Worm (Caenorhabditis elegans): Measurements from ENCODE around the gene hrpa-1.

Gene hrpa-1

ce11 chrIV:3338676-3339075, at the start of gene hrpa-1:
hrpa-1 (minus strand) TSS chrIV:3338867.
- peak; percentile 84 for TF ChIP-seq blmp-1 (tag; optimal IDR thresholded peaks at IDR 0.05)
- no peak for TF ChIP-seq nhr-76 (tag; optimal IDR thresholded peaks at IDR 0.05)
- no peak for TF ChIP-seq Y116A8C.19 (tag; optimal IDR thresholded peaks at IDR 0.05; ENCODE audit: borderline replicate concordance)
- no peak for TF ChIP-seq efl-3 (GFP tag; optimal IDR thresholded peaks at IDR 0.05)
- TF ChIP-seq swsn-7 (tag; optimal IDR thresholded peaks at IDR 0.05): peak; percentile 88
- TF ChIP-seq ceh-88 (GFP tag; IDR thresholded peaks at IDR 0.05): peak; percentile 54; the same call in 1 of the 2 replicates
- TF ChIP-seq nhr-47 (tag; optimal IDR thresholded peaks at IDR 0.05): peak; percentile 92
- peak; percentile 97 to 99 for TF ChIP-seq efl-1 (optimal IDR thresholded peaks at IDR 0.05)
- peak; percentile 96 to 99 for TF ChIP-seq efl-1 (GFP tag; optimal IDR thresholded peaks at IDR 0.05 in 1 of 2)
- TF ChIP-seq pax-3 (tag; optimal IDR thresholded peaks at IDR 0.05): peak; percentile 33
- TF ChIP-seq tlp-1 (tag; optimal IDR thresholded peaks at IDR 0.05): no peak
- peak; percentile 87 for TF ChIP-seq fkh-8 (tag; optimal IDR thresholded peaks at IDR 0.05)
- TF ChIP-seq pqm-1 (tag; optimal IDR thresholded peaks at IDR 0.05): no peak
- TF ChIP-seq dsc-1 (tag; optimal IDR thresholded peaks at IDR 0.05): peak; percentile 83
- peak; percentile 87 for TF ChIP-seq lin-14 (GFP tag; optimal IDR thresholded peaks at IDR 0.05)
- TF ChIP-seq nhr-20 (tag; optimal IDR thresholded peaks at IDR 0.05): peak; percentile 85
- TF ChIP-seq egl-13 (tag; optimal IDR thresholded peaks at IDR 0.05): peak; percentile 77
- peak; percentile 20 for TF ChIP-seq ceh-8 (GFP tag; optimal IDR thresholded peaks at IDR 0.05)
- peak; percentile 80 for TF ChIP-seq nhr-90 (tag; optimal IDR thresholded peaks at IDR 0.05; ENCODE audit: poor library complexity)
- TF ChIP-seq lsy-2 (tag; optimal IDR thresholded peaks at IDR 0.05): peak; percentile 94 to 97
- no peak for TF ChIP-seq ceh-63 (GFP tag; optimal IDR thresholded peaks at IDR 0.05)
- TF ChIP-seq nhr-84 (tag; optimal IDR thresholded peaks at IDR 0.05): no peak
- no peak for TF ChIP-seq hlh-4 (tag; optimal IDR thresholded peaks at IDR 0.05)
- TF ChIP-seq sup-37 (GFP tag; optimal IDR thresholded peaks at IDR 0.05): no peak
- peak; percentile 23 for TF ChIP-seq nhr-11 (tag; optimal IDR thresholded peaks at IDR 0.05)
- TF ChIP-seq hpl-2 (GFP tag; optimal IDR thresholded peaks at IDR 0.05): no peak
- no peak for TF ChIP-seq vab-15 (tag; optimal IDR thresholded peaks at IDR 0.05)
- peak; percentile 68 for TF ChIP-seq snpc-4 (tag; optimal IDR thresholded peaks at IDR 0.05)
- TF ChIP-seq alr-1 (tag; optimal IDR thresholded peaks at IDR 0.05; ENCODE audit: borderline replicate concordance): no peak
- peak; percentile 29 for TF ChIP-seq unc-130 (tag; optimal IDR thresholded peaks at IDR 0.05)
- no peak for TF ChIP-seq ama-1 (optimal IDR thresholded peaks at IDR 0.05)
- peak; percentile 92 for TF ChIP-seq rnt-1 (tag; optimal IDR thresholded peaks at IDR 0.05)
- TF ChIP-seq ceh-82 (tag; optimal IDR thresholded peaks at IDR 0.05): peak; percentile 86 to 95 (median 87)
- peak in 1 of 2 experiments; percentile 75 for TF ChIP-seq mdl-1 (tag; optimal IDR thresholded peaks at IDR 0.05)
- peak; percentile 8 for TF ChIP-seq elt-2 (tag; optimal IDR thresholded peaks at IDR 0.05)
- peak; percentile 31 for TF ChIP-seq zag-1 (tag; optimal IDR thresholded peaks at IDR 0.05)
- TF ChIP-seq nhr-85 (tag): peak; percentile 87
- peak; percentile 88 for TF ChIP-seq nhr-19 (GFP tag; conservative IDR thresholded peaks at IDR 0.05)
- peak; percentile 88 for TF ChIP-seq xbp-1 (tag; optimal IDR thresholded peaks at IDR 0.05)
- peak; percentile 34 for TF ChIP-seq ceh-90 (tag; optimal IDR thresholded peaks at IDR 0.05)
- TF ChIP-seq sptf-1 (tag; optimal IDR thresholded peaks at IDR 0.05): no peak
- TF ChIP-seq lin-35 (GFP tag; optimal IDR thresholded peaks at IDR 0.05): peak; percentile 96 to 97
- TF ChIP-seq skn-1 (tag; optimal IDR thresholded peaks at IDR 0.05): peak; percentile 94
- TF ChIP-seq pag-3 (tag; optimal IDR thresholded peaks at IDR 0.05; ENCODE audit: borderline replicate concordance, insufficient read depth): no peak
- peak; percentile 55; the same call in 1 of the 2 replicates for TF ChIP-seq mab-9 (GFP tag; IDR thresholded peaks at IDR 0.05)
- peak; percentile 78 for TF ChIP-seq grh-1 (GFP tag; IDR thresholded peaks at IDR 0.05)
- TF ChIP-seq lin-15B (tag; optimal IDR thresholded peaks at IDR 0.05): peak; percentile 82
- TF ChIP-seq fos-1 (tag; optimal IDR thresholded peaks at IDR 0.05): peak; percentile 76
- TF ChIP-seq unc-62 (GFP tag; optimal IDR thresholded peaks at IDR 0.05): no peak
- TF ChIP-seq ztf-11 (tag; optimal IDR thresholded peaks at IDR 0.05): peak in 1 of 2 experiments; percentile 69
- TF ChIP-seq C16A3.4 (tag; optimal IDR thresholded peaks at IDR 0.05): peak; percentile 88
- no peak for TF ChIP-seq unc-98 (GFP tag; IDR thresholded peaks at IDR 0.05)
- peak; percentile 73 for TF ChIP-seq nhr-77 (tag; optimal IDR thresholded peaks at IDR 0.05)
